Worm (Caenorhabditis elegans): ENCODE measurements around the gene C30B5.6.

C30B5.6 gene

ce11 chrII:6236093-6236945, 13.9 kb upstream of the C30B5.6 start (continued):
- TF ChIP-seq attf-6 (GFP tag; IDR thresholded peaks at IDR 0.05) (no peak), B0336.3 (GFP tag; IDR thresholded peaks at IDR 0.05) (no peak), F10E7.11 (tag; optimal IDR thresholded peaks at IDR 0.05) (no peak), nhr-120 (GFP tag; IDR thresholded peaks at IDR 0.05) (no peak), ama-1 (optimal IDR thresholded peaks at IDR 0.05) (no peak), ama-1 (GFP tag; optimal IDR thresholded peaks at IDR 0.05) (no peak), Y53F4B.3 (GFP tag; IDR thresholded peaks at IDR 0.05) (no peak), nfya-1 (tag; optimal IDR thresholded peaks at IDR 0.05; ENCODE audit: borderline replicate concordance, insufficient read depth) (no peak)

ce11 chrII:6235432-6236092, 13.1 kb upstream of the C30B5.6 start, which contains the start of gene T24H7.9:
T24H7.9 (minus strand) TSS chrII:6235505.
- TF ChIP-seq F23B12.7 (tag; optimal IDR thresholded peaks at IDR 0.05; ENCODE audit: insufficient read depth) (peak; percentile 32), ceh-100 (GFP tag; IDR thresholded peaks at IDR 0.05) (no peak), ceh-91 (GFP tag; IDR thresholded peaks at IDR 0.05) (peak; percentile 57), F22D6.2 (tag; optimal IDR thresholded peaks at IDR 0.05) (no peak), F33H1.4 (GFP tag; IDR thresholded peaks at IDR 0.05) (peak; percentile 26; the same call in 1 of the 2 replicates), efl-1 (GFP tag; optimal IDR thresholded peaks at IDR 0.05) (peak; percentile 74), madf-8 (GFP tag; conservative IDR thresholded peaks at IDR 0.05) (peak; percentile 77), cebp-1 (GFP tag; IDR thresholded peaks at IDR 0.05) (no peak), cebp-1 (tag; optimal IDR thresholded peaks at IDR 0.05) (peak; percentile 29), B0336.3 (GFP tag; IDR thresholded peaks at IDR 0.05) (0 out of 2 replicates have a peak, but pooled peaks have one; percentile 29), F57C9.4 (tag; optimal IDR thresholded peaks at IDR 0.05) (no peak), dpl-1 (GFP tag; optimal IDR thresholded peaks at IDR 0.05) (peak; percentile 35), xnd-1 (tag; optimal IDR thresholded peaks at IDR 0.05) (peak; percentile 58), madf-3 (GFP tag; IDR thresholded peaks at IDR 0.05) (no peak), madf-6 (GFP tag; IDR thresholded peaks at IDR 0.05) (peak; percentile 89), nhr-179 (tag; optimal IDR thresholded peaks at IDR 0.05) (no peak), D2030.7 (GFP tag; IDR thresholded peaks at IDR 0.05) (peak; percentile 50; the same call in 1 of the 2 replicates), nhr-80 (tag; optimal IDR thresholded peaks at IDR 0.05) (peak; percentile 68), nfyb-1 (GFP tag; IDR thresholded peaks at IDR 0.05) (0 out of 2 replicates have a peak, but pooled peaks have one; percentile 17), attf-5 (GFP tag; optimal IDR thresholded peaks at IDR 0.05) (peak; percentile 26), lsl-1 (GFP tag; optimal IDR thresholded peaks at IDR 0.05) (peak; percentile 24)

- TF ChIP-seq Y79H2A.3 (GFP tag; conservative IDR thresholded peaks at IDR 0.05) (no peak), attf-6 (GFP tag; IDR thresholded peaks at IDR 0.05) (no peak), snpc-1.1 (tag; optimal IDR thresholded peaks at IDR 0.05; ENCODE audit: insufficient read depth) (no peak), nfyb-1 (GFP tag; IDR thresholded peaks at IDR 0.05) (no peak), T07F8.4 (tag; optimal IDR thresholded peaks at IDR 0.05) (no peak), akir-1 (GFP tag; optimal IDR thresholded peaks at IDR 0.05) (no peak), mel-28 (tag; optimal IDR thresholded peaks at IDR 0.05; ENCODE audit: borderline replicate concordance) (no peak), B0336.3 (GFP tag; IDR thresholded peaks at IDR 0.05) (no peak), gei-17 (GFP tag; optimal IDR thresholded peaks at IDR 0.05) (no peak), tbp1 (GFP tag; optimal IDR thresholded peaks at IDR 0.05) (no peak), die-1 (tag; optimal IDR thresholded peaks at IDR 0.05) (no peak), athp-1 (tag; optimal IDR thresholded peaks at IDR 0.05) (no peak), madf-6 (GFP tag; IDR thresholded peaks at IDR 0.05) (no peak), F37B4.10 (GFP tag; IDR thresholded peaks at IDR 0.05) (no peak), hrde-1 (tag; optimal IDR thresholded peaks at IDR 0.05; ENCODE audit: borderline replicate concordance) (no peak), C06A6.2 (GFP tag; conservative IDR thresholded peaks at IDR 0.05) (no peak), pha-4 (tag; optimal IDR thresholded peaks at IDR 0.05) (no peak), F57A8.1 (GFP tag; optimal IDR thresholded peaks at IDR 0.05) (no peak)
Observed at ce11 chrII:6230116-6230515, 7.7 kb upstream of the C30B5.6 start.
